Worm (Caenorhabditis elegans): ENCODE data around the gene cyk-4.

cyk-4 gene

ce11 chrIII:13763260-13764112 lies 7.5 kb downstream of the cyk-4 start:
- TF ChIP-seq ceh-6 (GFP tag; optimal IDR thresholded peaks at IDR 0.05) (no peak), fkh-6 (tag; optimal IDR thresholded peaks at IDR 0.05) (no peak), ceh-45 (GFP tag; IDR thresholded peaks at IDR 0.05) (no peak), ahr-1 (tag; optimal IDR thresholded peaks at IDR 0.05) (no peak), ceh-48 (tag; optimal IDR thresholded peaks at IDR 0.05) (no peak), unc-42 (tag; optimal IDR thresholded peaks at IDR 0.05) (no peak), ztf-16 (tag; optimal IDR thresholded peaks at IDR 0.05) (no peak), ceh-31 (tag; optimal IDR thresholded peaks at IDR 0.05) (no peak), K09A11.1 (tag; optimal IDR thresholded peaks at IDR 0.05; ENCODE audit: insufficient read depth) (no peak), elt-2 (tag; optimal IDR thresholded peaks at IDR 0.05) (no peak), gmeb-2 (tag; optimal IDR thresholded peaks at IDR 0.05) (no peak), eyg-1 (tag; optimal IDR thresholded peaks at IDR 0.05) (no peak), unc-86 (tag; optimal IDR thresholded peaks at IDR 0.05) (no peak), pros-1 (tag; optimal IDR thresholded peaks at IDR 0.05) (no peak), pat-9 (tag; optimal IDR thresholded peaks at IDR 0.05) (no peak), rnt-1 (tag; optimal IDR thresholded peaks at IDR 0.05) (no peak), ceh-24 (tag; optimal IDR thresholded peaks at IDR 0.05) (no peak), madf-2 (tag; optimal IDR thresholded peaks at IDR 0.05) (no peak)

ce11 chrIII:13762046-13762445 lies 9.0 kb downstream of the cyk-4 start, which contains the start of gene dbn-1:
Gene dbn-1, minus strand, starts transcription at chrIII:13762069.
- TF ChIP-seq K02D7.2 (tag; optimal IDR thresholded peaks at IDR 0.05) = no peak
- no peak for TF ChIP-seq fkh-6 (tag; optimal IDR thresholded peaks at IDR 0.05)
- no peak for TF ChIP-seq Y22D7AL.16 (tag; optimal IDR thresholded peaks at IDR 0.05)
- no peak for TF ChIP-seq nfya-1 (tag; optimal IDR thresholded peaks at IDR 0.05)
- no peak for TF ChIP-seq tbx-7 (tag; optimal IDR thresholded peaks at IDR 0.05)
- TF ChIP-seq ceh-9 (tag; optimal IDR thresholded peaks at IDR 0.05) = no peak
- TF ChIP-seq ceh-30 (tag; optimal IDR thresholded peaks at IDR 0.05) = no peak
- TF ChIP-seq ceh-14 (tag; optimal IDR thresholded peaks at IDR 0.05) = no peak
- no peak for TF ChIP-seq hlh-6 (tag; optimal IDR thresholded peaks at IDR 0.05)
- no peak for TF ChIP-seq C38D4.7 (GFP tag; optimal IDR thresholded peaks at IDR 0.05)
- no peak for TF ChIP-seq ceh-48 (tag; optimal IDR thresholded peaks at IDR 0.05)
- TF ChIP-seq ceh-6 (GFP tag; optimal IDR thresholded peaks at IDR 0.05) = no peak

ce11 chrIII:13761022-13761421 lies 10.0 kb downstream of the cyk-4 start:
- no peak for TF ChIP-seq ahr-1 (tag; optimal IDR thresholded peaks at IDR 0.05)

ce11 chrIII:13759691-13760090 lies 11.3 kb downstream of the cyk-4 start:
- TF ChIP-seq elt-2 (tag; optimal IDR thresholded peaks at IDR 0.05) = no peak
- no peak for TF ChIP-seq ceh-19 (GFP tag; optimal IDR thresholded peaks at IDR 0.05)
- no peak for TF ChIP-seq unc-86 (tag; optimal IDR thresholded peaks at IDR 0.05)
- TF ChIP-seq ets-4 (tag; optimal IDR thresholded peaks at IDR 0.05) = no peak
- TF ChIP-seq hlh-15 (tag; optimal IDR thresholded peaks at IDR 0.05) = no peak
- TF ChIP-seq gmeb-2 (tag; optimal IDR thresholded peaks at IDR 0.05) = no peak
- no peak for TF ChIP-seq ceh-30 (tag; optimal IDR thresholded peaks at IDR 0.05)
- TF ChIP-seq eyg-1 (tag; optimal IDR thresholded peaks at IDR 0.05) = no peak

ce11 chrIII:13755689-13756088 lies 15.3 kb downstream of the cyk-4 start, which contains the start of gene toca-2:
Gene toca-2, plus strand, starts transcription at chrIII:13755896.
- TF ChIP-seq che-1 (tag; optimal IDR thresholded peaks at IDR 0.05) = no peak
- no peak for TF ChIP-seq dmd-4 (tag; optimal IDR thresholded peaks at IDR 0.05; ENCODE audit: borderline replicate concordance)
- no peak for TF ChIP-seq ceh-6 (GFP tag; optimal IDR thresholded peaks at IDR 0.05)
- TF ChIP-seq nfya-1 (tag; optimal IDR thresholded peaks at IDR 0.05) = no peak
- TF ChIP-seq madf-2 (tag; optimal IDR thresholded peaks at IDR 0.05) = no peak
- no peak for TF ChIP-seq ets-4 (tag; optimal IDR thresholded peaks at IDR 0.05)
- TF ChIP-seq unc-42 (tag; optimal IDR thresholded peaks at IDR 0.05) = no peak
- TF ChIP-seq fax-1 (tag; optimal IDR thresholded peaks at IDR 0.05) = no peak
- TF ChIP-seq ceh-9 (tag; optimal IDR thresholded peaks at IDR 0.05) = no peak
- no peak for TF ChIP-seq ceh-30 (tag; optimal IDR thresholded peaks at IDR 0.05)
- TF ChIP-seq ztf-16 (tag; optimal IDR thresholded peaks at IDR 0.05) = no peak
- TF ChIP-seq hlh-6 (tag; optimal IDR thresholded peaks at IDR 0.05) = no peak
- no peak for TF ChIP-seq ttx-3 (tag; optimal IDR thresholded peaks at IDR 0.05)
- no peak for TF ChIP-seq ceh-22 (tag; optimal IDR thresholded peaks at IDR 0.05)
- no peak for TF ChIP-seq fkh-10 (GFP tag; optimal IDR thresholded peaks at IDR 0.05)
- TF ChIP-seq unc-3 (GFP tag; conservative IDR thresholded peaks at IDR 0.05) = no peak
- no peak for TF ChIP-seq unc-3 (tag; optimal IDR thresholded peaks at IDR 0.05)
- TF ChIP-seq pqm-1 (tag; optimal IDR thresholded peaks at IDR 0.05) = no peak
- TF ChIP-seq F13H6.1 (tag; optimal IDR thresholded peaks at IDR 0.05) = no peak

Measured in whole organism, late embryonic.